Worm (Caenorhabditis elegans): ENCODE measurements around the gene sshk-1.

The sshk-1 gene

DNA sequence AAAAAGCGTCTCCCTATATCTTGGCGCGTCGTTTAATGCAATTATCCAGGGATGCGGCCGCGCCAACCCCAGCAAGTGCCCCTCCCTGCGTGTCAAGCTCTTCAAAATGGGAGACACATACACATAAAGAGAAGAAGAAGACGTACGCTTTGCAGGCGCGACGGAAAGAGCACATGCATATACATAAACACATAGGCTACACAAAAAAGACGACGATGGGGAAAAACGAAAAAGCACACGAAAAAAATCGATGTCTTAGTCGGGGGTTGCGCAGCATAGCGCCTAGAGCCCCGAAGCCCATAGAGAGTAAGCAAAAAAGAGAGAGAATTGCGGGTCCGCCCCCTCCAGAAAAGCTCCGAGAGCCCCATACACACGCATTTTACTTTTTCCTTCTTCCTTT is 26.8 kb upstream of the sshk-1 start, which contains the start of gene tpan-1:
Gene tpan-1, plus strand, starts transcription at position 398 of the 400 bp plus-strand sequence.
- TF ChIP-seq unc-62 (GFP tag; optimal IDR thresholded peaks at IDR 0.05), result no peak

DNA sequence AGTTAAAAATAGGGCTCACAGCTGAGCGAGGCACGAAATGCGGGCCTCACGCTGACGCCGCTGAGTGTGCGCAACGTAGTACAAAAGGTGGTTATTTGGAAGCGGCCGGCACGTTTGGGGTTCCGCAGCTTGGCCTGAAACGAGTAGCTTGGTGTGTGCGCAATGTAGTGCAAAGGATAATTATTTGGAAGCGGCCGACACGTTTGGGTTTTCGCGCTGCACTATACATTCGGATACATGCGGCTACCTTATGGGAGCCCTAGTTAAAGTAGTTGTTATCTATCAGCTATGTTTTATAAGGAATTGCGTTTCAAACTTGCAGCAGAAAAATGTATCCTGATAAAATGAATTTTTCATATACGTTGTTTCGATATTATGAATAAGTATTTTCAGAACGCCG is 25.9 kb upstream of the sshk-1 start, which contains the start of gene Y44A6D.1:
Gene Y44A6D.1, minus strand, starts transcription at position 23 of the 400 bp plus-strand sequence.
- no peak for TF ChIP-seq unc-62 (GFP tag; optimal IDR thresholded peaks at IDR 0.05)

DNA sequence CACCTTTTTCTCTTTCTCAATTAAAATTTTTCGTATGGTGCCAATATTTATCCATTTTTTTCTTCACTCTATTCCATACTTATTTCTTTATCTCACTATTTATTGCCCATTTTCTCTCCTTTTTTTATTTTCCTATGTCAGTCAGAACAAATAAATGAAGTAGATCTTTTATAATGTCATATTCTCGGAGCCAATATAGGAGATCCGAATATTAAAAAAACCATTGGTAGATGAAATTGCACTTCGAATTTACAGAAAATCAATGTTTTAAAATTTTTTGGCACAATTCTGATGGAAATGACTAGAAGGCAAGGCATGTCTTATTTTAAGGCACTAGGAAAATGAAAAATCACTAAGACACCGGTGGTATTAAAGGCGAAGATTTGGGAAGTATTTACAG is 25.3 kb upstream of the sshk-1 start:
- TF ChIP-seq unc-62 (GFP tag; optimal IDR thresholded peaks at IDR 0.05), result no peak

DNA sequence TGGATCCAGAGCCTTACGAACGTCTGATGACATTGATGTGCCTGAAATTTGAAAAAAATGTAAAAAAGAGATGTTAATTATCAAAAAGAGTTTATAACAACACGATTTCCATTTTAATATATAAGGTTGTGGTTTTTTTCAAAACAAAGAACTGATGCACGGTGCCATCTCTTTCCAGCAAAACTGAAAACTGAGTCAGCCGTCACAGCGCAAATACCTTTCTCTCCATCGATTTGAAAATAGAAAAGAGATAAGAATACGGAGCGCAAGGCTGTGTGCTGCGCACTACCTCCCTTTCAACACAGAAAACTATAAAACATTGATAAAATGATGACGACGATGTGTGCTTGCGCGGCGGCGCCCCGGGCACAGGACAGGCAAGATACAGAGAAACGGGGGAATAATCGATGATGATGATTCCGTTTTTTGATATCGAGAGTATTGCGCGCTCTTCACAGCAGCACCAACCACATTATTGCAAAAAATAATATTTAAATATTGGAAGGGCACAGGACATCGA is 23.5 kb upstream of the sshk-1 start, which contains the start of gene Y44A6D.3:
Gene Y44A6D.3, minus strand, starts transcription at position 51 of the 520 bp plus-strand sequence.
- TF ChIP-seq unc-62 (GFP tag; optimal IDR thresholded peaks at IDR 0.05), result no peak

DNA sequence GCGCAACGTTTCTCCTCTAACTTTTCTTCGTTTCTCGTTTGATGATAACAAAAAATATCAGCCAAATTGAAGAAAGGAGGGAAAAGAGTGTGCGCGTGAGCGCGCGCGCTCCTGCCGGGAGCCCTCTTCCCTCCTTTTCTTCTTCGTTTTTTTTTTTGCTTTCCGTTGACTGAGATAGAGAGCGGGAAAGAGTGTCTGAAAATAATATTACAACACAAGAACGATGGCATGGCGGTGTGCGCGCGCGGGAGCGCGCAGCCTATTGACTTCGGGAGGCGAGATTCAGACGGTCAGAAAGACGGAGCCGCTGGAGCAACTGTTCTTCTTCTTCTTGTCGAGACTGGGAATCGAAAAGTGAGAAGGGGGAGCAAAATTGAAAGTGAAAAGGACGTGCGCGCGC is 22.2 kb upstream of the sshk-1 start:
- no peak for TF ChIP-seq unc-62 (GFP tag; optimal IDR thresholded peaks at IDR 0.05)

DNA sequence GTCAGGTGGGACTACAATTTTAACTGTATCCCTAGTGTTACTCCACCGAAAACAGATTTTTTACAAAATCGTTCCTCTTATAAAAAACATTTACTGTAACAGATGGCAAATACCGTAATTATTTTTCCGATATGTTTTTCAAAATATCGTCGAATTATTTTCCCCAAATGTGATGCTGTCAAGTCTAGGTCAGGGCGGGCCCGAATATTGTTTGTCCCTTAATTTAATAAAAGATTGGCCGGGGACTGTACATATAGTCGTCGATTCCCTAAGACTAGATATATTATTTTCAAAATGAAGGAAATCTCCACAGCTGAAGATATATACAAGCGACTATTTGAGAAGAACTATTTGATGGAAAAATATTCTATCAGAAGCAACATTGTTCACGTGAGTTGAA is 18.0 kb upstream of the sshk-1 start, which contains the start of gene sdf-9:
Gene sdf-9, plus strand, starts transcription at position 301 of the 400 bp plus-strand sequence.
- TF ChIP-seq unc-62 (GFP tag; optimal IDR thresholded peaks at IDR 0.05), result no peak

DNA sequence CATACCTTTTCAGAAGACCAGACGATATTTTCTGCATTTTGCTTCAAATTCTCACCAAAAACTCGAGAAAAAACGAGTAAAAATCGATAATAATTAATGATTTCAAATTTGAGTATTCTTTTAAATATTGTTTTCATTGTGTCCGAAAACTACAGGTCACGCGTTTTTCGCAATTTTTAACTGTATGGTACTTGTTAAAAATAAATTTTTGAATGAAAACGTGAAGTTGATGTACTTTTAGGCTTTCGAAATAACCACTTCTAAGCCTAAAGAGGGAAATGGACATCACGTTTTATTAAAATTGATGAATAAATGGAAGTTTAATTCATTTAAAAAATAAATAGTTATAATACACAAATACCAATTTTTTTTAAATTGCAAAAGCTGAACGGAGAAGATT is 13.0 kb upstream of the sshk-1 start, which contains the start of gene Y44A6D.5:
Gene Y44A6D.5, minus strand, starts transcription at position 101 of the 400 bp plus-strand sequence.
- TF ChIP-seq unc-62 (GFP tag; optimal IDR thresholded peaks at IDR 0.05), result no peak

DNA sequence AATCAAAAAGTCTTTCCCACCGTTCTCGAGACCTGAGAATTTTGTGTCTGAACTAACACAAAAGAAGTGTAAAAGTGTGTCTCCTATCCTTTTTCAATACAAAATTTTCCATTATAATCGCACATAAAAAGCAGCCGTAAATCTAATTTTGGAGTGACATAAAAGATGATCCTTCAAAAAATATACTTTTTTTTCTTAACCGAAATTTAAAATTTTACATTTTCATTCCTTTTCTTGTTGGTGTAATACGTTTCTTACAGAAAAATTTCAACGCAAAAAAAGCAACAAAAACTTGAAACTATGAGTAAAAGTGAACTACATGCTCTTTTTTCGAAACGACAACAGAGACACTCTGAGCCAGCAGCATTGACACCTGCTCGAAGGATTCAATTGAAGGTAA is 8.9 kb upstream of the sshk-1 start, which contains the start of gene Y44A6D.6:
Gene Y44A6D.6, plus strand, starts transcription at position 301 of the 400 bp plus-strand sequence.
- no peak for TF ChIP-seq unc-62 (GFP tag; optimal IDR thresholded peaks at IDR 0.05)

DNA sequence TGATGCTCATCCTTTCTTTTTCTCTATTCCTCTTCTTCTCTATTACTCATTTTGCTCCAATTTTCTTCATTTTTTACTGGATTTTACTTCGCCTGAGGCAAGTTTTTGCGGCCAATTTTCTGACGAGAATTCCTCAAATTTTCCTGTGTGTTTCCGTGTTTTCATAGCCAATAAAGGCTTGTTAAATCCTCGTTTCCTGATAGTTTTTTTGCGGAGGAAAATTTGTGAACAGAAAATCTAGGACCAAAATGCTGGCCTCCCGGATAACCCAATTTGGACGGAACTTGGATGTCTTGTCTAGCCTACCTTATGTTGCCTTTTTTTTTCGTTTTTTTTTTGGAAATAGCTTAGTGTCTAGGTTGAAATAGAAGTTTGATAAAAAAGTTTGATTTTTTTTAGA is 2.3 kb upstream of the sshk-1 start:
- TF ChIP-seq unc-62 (GFP tag; optimal IDR thresholded peaks at IDR 0.05), result no peak

DNA sequence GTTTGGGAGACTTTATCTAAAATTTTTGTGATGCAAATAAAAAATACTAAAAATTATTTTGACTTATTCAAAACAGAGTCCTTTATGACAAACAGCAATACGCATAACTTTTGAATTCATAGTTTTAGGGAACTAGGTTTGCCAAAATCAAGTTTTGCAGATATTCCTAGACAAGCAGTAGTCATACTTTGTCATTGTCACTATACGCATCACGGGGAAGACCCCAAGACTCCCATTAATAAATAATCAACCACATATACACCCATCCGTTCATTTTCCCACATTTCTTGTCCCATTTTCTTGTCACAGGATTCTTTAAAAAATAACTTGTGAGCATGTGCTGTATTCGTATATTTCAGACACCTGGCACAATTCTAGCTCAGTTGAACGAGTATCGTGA is 1.5 kb upstream of the sshk-1 start, which contains the start of gene Y44A6D.7:
Gene Y44A6D.7, plus strand, starts transcription at position 301 of the 400 bp plus-strand sequence.
- no peak for TF ChIP-seq unc-62 (GFP tag; optimal IDR thresholded peaks at IDR 0.05)

DNA sequence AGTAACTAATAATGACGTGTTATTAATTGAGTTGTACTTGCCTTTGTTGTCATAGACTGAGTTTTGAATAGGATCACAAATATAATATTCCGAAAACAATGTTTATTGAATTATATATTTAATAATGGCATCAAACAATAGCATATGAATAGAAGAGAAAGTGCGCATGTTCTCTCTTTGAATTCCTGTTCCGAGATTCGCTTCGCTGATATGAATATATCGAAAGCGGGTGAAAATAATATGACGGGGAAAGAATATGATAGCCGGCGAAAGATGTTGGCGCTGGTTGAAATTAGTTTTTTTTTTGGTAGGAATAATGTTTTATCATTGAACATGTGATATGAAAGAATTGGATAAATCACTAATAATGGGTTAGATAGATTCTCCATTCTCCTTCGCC is 4.1 kb downstream of the sshk-1 start, which contains the start of gene T03D8.6:
Gene T03D8.6, minus strand, starts transcription at position 298 of the 400 bp plus-strand sequence.
- no peak for TF ChIP-seq unc-62 (GFP tag; optimal IDR thresholded peaks at IDR 0.05)

DNA sequence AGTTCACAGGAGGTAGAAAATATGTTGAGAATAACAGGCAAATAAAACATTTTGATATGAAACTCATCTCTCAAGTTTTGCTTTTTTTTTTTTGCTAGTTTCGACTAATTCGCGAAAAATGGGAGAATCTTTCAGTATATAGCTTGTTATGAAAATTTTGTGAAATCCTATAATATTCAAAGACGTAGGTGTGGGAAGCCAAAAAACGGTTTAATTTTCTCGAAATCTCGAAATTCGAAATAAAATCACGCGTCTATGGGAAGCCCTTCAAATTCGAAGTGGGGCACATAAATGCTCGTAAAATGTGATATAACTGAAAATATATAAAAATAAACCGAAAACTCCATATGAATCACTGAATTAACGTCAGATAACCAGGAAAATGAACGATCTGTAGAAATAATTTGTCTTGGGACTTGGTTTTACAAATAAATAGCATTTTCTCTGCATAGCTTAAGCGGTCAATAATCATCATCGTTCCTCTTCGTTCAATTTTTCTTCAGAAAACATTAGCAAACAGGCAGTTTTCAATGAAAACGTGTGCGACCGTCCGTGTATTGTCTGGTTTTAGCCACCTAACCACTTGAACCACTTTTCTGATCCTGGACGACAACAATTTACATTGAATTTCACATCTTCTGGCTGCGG is 9.1 kb downstream of the sshk-1 start, which contains the start of the genes gcy-22 and grl-14:
Gene gcy-22, minus strand, starts transcription at position 101 of the 648 bp plus-strand sequence.
Gene grl-14, plus strand, starts transcription at position 598 of the 648 bp plus-strand sequence.
- no peak for TF ChIP-seq unc-62 (GFP tag; optimal IDR thresholded peaks at IDR 0.05)

DNA sequence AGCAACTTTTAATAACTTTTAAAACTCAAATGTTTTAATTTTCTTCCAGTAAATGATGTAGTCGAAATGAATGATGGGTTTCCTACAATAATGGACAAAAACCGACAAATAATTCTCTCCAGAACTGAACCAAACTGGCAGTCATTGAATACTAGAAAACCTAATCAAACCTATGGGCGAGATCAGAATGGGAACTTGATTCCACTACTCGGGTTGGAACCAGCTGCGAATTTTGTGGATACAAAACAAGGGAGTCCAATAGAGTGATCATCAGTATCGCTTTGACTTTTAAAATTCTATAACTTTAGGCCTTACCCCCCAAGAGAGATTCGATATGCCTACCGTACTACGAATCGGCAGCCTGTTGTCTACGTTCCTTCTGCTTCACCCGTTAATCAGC is 10.7 kb downstream of the sshk-1 start:
- no peak for TF ChIP-seq unc-62 (GFP tag; optimal IDR thresholded peaks at IDR 0.05)

DNA sequence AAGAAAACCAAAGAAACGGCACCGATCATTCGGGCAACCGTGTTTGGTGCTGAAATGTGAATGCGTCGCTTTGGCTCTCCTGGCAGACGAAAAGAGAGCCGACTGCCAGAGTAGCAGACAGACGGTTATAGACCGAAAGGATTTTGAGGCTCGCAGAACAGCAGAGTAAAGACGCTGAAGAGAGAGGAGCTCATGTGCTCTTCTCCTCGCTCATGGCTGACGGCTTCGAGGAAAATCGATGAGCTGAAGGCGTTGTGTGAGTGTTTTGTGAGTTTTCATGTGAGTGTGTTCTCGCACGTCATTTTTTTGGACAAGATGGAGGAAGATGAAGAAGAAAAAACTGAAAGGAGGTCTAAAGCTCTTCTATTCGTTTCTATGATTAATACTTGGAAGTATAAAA is 12.9 kb downstream of the sshk-1 start, which contains the start of gene sbt-1:
Gene sbt-1, minus strand, starts transcription at position 62 of the 400 bp plus-strand sequence.
- no peak for TF ChIP-seq unc-62 (GFP tag; optimal IDR thresholded peaks at IDR 0.05)

DNA sequence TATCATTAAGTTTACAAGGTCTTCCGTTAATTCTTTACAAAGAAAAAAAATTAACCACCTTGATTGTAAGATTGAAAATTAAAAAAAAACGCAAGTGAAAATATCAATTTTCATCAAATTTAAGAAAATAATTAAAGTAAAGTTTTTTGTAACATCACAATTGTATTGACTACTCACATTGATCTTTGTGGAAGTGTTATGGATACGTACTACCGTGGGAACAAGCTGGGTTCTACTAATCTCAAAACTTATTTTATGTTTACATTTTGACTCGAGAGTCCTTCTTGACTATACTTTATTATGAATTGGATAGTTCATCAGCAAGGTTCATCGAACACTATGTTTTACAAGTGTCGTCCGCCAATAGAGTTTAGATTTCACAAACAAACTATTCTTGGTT is 13.6 kb downstream of the sshk-1 start, which contains the start of gene num-1:
Gene num-1, plus strand, starts transcription at position 301 of the 400 bp plus-strand sequence.
- no peak for TF ChIP-seq unc-62 (GFP tag; optimal IDR thresholded peaks at IDR 0.05)

DNA sequence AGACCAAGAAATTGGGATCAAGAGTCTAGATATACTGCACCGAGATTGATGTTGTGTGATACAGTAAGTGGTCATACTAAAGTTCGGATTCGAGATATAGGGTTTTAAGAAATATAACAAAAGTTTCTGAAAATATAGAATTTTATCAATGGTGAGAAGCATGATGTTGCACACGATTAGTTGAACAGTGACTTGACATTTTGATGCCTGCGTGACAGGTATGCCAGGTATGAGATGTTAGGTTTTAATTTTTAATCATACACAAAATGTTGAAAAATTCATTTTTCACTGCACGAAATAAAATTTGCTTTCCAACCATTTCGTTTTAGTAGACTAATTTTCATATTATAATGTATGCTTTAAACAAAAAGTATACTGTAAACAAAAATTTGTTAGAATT is 14.5 kb downstream of the sshk-1 start:
- TF ChIP-seq unc-62 (GFP tag; optimal IDR thresholded peaks at IDR 0.05), result no peak

DNA sequence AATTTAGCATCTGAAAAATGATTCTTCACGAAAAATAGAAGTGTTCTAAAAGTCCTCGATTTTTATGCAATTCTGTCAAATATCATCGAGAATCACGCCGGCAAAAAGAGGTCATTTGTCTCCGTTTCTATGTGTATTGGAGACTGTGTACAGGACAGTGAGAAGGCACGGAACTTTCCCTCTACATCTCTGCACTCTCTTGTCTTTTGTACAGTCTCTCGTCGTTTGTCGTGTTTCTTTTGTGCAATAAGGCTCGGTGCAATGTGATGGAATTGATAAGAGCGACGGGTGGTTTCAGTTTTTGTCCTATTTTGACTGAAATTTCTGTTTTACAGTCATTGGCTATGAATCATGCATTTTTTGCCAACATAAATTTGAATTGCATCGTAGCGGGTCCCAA is 15.9 kb downstream of the sshk-1 start:
- TF ChIP-seq unc-62 (GFP tag; optimal IDR thresholded peaks at IDR 0.05), result no peak

Data from whole organism, dauer.